Worm (Caenorhabditis elegans) whole organism, mixed stage, embryonic: Measurements from ENCODE around the gene sago-1.
A peak's percentile ranks its signal among the peaks of the same experiment; 100 is the strongest.

ENCODE experiments used
- M03D4.4 ChIP-seq: sonication (generic microtip); optimal IDR thresholded peaks from 2 replicates; lab custom pipeline; 2017; ENCODE audit warnings: mild to moderate bottlenecking, missing genetic modification characterization, missing compliant biosample characterization
- bed-3 ChIP-seq: fragments of 200-800 bp; sonication (Bioruptor generic); optimal IDR thresholded peaks from 3 replicates; lab custom pipeline; 2018; ENCODE audit warnings: mild to moderate bottlenecking, missing genetic modification characterization, moderate library complexity, missing compliant biosample characterization
- blmp-1 ChIP-seq: fragments of 150-350 bp; optimal IDR thresholded peaks from 2 replicates; lab custom pipeline; 2014; ENCODE audit warnings: missing biosample characterization, missing genetic modification characterization
- ceh-39 ChIP-seq: fragments of 150-350 bp; optimal IDR thresholded peaks from 2 replicates; lab custom pipeline; 2014; ENCODE audit warnings: missing biosample characterization, missing genetic modification characterization
- ceh-83 ChIP-seq: fragments of 200-800 bp; sonication (Bioruptor generic); optimal IDR thresholded peaks from 2 replicates; lab custom pipeline; 2018; ENCODE audit warnings: mild to moderate bottlenecking, missing genetic modification characterization, missing compliant biosample characterization
- cnd-1 ChIP-seq: fragments of 200-800 bp; sonication (Bioruptor generic); optimal IDR thresholded peaks from 2 replicates; lab custom pipeline; 2018; ENCODE audit warnings: mild to moderate bottlenecking, missing genetic modification characterization, missing compliant biosample characterization
- elt-1 ChIP-seq: sonication (generic microtip); optimal IDR thresholded peaks from 2 replicates; lab custom pipeline; 2017; ENCODE audit warnings: missing genetic modification characterization, mild to moderate bottlenecking, missing compliant biosample characterization, antibody characterized with exemption, moderate library complexity, borderline replicate concordance; ENCODE audit not compliant: insufficient read depth
- ham-2 ChIP-seq: fragments of 200-800 bp; sonication (Bioruptor generic); optimal IDR thresholded peaks from 2 replicates; lab custom pipeline; 2018; ENCODE audit warnings: mild to moderate bottlenecking, missing genetic modification characterization, missing compliant biosample characterization
- hlh-1 ChIP-seq: fragments of 150-350 bp; optimal IDR thresholded peaks from 2 replicates; lab custom pipeline; 2014; ENCODE audit warnings: missing biosample characterization, missing genetic modification reagents, missing genetic modification characterization
- lin-32 ChIP-seq: fragments of 200-800 bp; sonication (Bioruptor generic); optimal IDR thresholded peaks from 2 replicates; lab custom pipeline; 2018; ENCODE audit warnings: mild to moderate bottlenecking, missing genetic modification characterization, missing compliant biosample characterization
- lsy-2 ChIP-seq: fragments of 150-350 bp; optimal IDR thresholded peaks from 2 replicates; lab custom pipeline; 2014; ENCODE audit warnings: missing biosample characterization, missing genetic modification characterization
- mab-5 ChIP-seq: fragments of 150-350 bp; optimal IDR thresholded peaks from 2 replicates; lab custom pipeline; 2014; ENCODE audit warnings: missing biosample characterization, missing genetic modification characterization
- mls-2 ChIP-seq: sonication (generic microtip); optimal IDR thresholded peaks from 2 replicates; lab custom pipeline; 2016; ENCODE audit warnings: mild to moderate bottlenecking, missing genetic modification characterization, moderate library complexity, missing compliant biosample characterization
- nhr-12 ChIP-seq: fragments of 150-350 bp; optimal IDR thresholded peaks from 2 replicates; lab custom pipeline; 2014; ENCODE audit warnings: missing biosample characterization, missing genetic modification characterization
- nhr-2 ChIP-seq: fragments of 150-350 bp; optimal IDR thresholded peaks from 2 replicates; lab custom pipeline; 2014; ENCODE audit warnings: missing biosample characterization, missing genetic modification characterization
- nhr-237 ChIP-seq: fragments of 150-350 bp; optimal IDR thresholded peaks from 2 replicates; lab custom pipeline; 2014; ENCODE audit warnings: missing biosample characterization, missing genetic modification characterization
- nhr-28 ChIP-seq: fragments of 150-350 bp; optimal IDR thresholded peaks from 2 replicates; lab custom pipeline; 2014; ENCODE audit warnings: missing biosample characterization, missing genetic modification characterization
- nhr-76 ChIP-seq: sonication (generic microtip); optimal IDR thresholded peaks from 2 replicates; lab custom pipeline; 2017; ENCODE audit warnings: missing biosample characterization, missing genetic modification characterization
- pha-4 ChIP-seq: fragments of 150-350 bp; optimal IDR thresholded peaks from 2 replicates; lab custom pipeline; 2018; ENCODE audit warnings: missing biosample characterization, missing genetic modification reagents, missing genetic modification characterization
- snpc-4 ChIP-seq: fragments of 150-350 bp; optimal IDR thresholded peaks from 2 replicates; lab custom pipeline; 2014; ENCODE audit warnings: missing biosample characterization, missing genetic modification characterization
- sptf-1 ChIP-seq: sonication (generic microtip); optimal IDR thresholded peaks from 2 replicates; lab custom pipeline; 2017; ENCODE audit warnings: mild to moderate bottlenecking, missing genetic modification characterization, moderate library complexity, missing compliant biosample characterization
- tbx-8 ChIP-seq: fragments of 200-800 bp; sonication (Bioruptor generic); optimal IDR thresholded peaks from 2 replicates; lab custom pipeline; 2018; ENCODE audit warnings: mild to moderate bottlenecking, missing genetic modification characterization, moderate library complexity, missing compliant biosample characterization
- unc-120 ChIP-seq: sonication (generic microtip); optimal IDR thresholded peaks from 2 replicates; lab custom pipeline; 2017; ENCODE audit warnings: missing genetic modification characterization, missing compliant biosample characterization; ENCODE audit not compliant: poor library complexity, severe bottlenecking
- zip-8 ChIP-seq: fragments of 150-350 bp; optimal IDR thresholded peaks from 2 replicates; lab custom pipeline; 2014; ENCODE audit warnings: missing biosample characterization, missing genetic modification characterization
- ztf-11 ChIP-seq: fragments of 150-350 bp; optimal IDR thresholded peaks from 2 replicates; lab custom pipeline; 2014; ENCODE audit warnings: missing biosample characterization, missing genetic modification characterization

The sago-1 gene

DNA sequence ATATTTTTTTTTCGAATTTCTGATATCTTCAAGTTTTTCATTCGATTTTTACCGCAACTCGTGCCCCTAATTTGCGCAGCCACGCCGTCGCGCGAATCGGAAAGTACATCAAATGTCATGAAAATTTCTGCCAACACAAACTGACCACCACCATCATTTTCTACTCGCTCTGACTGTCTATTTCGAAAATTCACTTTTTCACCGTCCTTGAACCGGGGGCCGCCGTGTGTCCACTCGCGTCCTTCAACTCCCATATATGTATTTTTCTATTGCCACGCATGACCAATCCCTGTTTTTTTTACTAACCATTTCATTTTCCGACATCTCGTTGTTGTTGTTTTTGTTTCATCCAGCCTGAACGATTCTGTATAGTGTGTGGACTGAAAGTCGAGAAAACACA lies 46.0 kb downstream of the sago-1 start:
- TF ChIP-seq ztf-11 (tag; lab: Kevin White, UChicago), result no peak
- no peak for TF ChIP-seq elt-1 (tag; lab: Kevin White, UChicago)
- TF ChIP-seq mab-5 (tag; lab: Kevin White, UChicago), result no peak
- no peak for TF ChIP-seq nhr-12 (tag; lab: Kevin White, UChicago)
- no peak for TF ChIP-seq nhr-76 (tag; lab: Kevin White, UChicago)
- TF ChIP-seq ceh-83, result no peak
- TF ChIP-seq pha-4 (tag; lab: Kevin White, UChicago), result no peak
- TF ChIP-seq hlh-1, result no peak
- no peak for TF ChIP-seq nhr-2 (tag; lab: Kevin White, UChicago)
- TF ChIP-seq blmp-1 (tag; lab: Kevin White, UChicago), result no peak
- no peak for TF ChIP-seq lsy-2 (tag; lab: Kevin White, UChicago)
- no peak for TF ChIP-seq nhr-237 (tag; lab: Kevin White, UChicago)
- no peak for TF ChIP-seq mls-2 (tag; lab: Kevin White, UChicago)
- TF ChIP-seq unc-120, result no peak

DNA sequence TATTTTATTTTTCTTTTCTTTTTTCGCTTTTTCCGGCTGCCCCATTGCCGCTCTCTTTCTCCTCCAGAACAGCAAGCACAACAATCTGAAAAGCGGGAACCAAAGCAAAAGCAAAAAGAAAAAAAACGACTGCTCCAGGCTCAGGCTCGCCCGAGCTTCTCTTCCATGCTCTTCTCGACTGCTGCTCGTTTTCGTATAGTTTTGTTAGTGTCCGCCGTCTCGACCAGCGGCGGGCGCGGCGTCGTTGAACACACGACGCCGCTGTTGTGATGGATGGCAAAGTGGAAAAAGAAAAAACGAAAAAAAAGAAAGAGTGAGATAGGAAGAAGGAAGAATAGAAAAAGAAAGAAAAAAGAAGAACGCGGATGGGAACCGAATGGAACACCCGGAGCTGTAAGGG lies 46.5 kb downstream of the sago-1 start:
- TF ChIP-seq ceh-39 (no peak), lin-32 (no peak), tbx-8 (GFP tag; lab: Kevin White, UChicago) (no peak), ham-2 (GFP tag; lab: Kevin White, UChicago) (no peak), snpc-4 (tag; lab: Kevin White, UChicago) (no peak), M03D4.4 (no peak), ceh-83 (no peak), mab-5 (tag; lab: Kevin White, UChicago) (no peak)

DNA sequence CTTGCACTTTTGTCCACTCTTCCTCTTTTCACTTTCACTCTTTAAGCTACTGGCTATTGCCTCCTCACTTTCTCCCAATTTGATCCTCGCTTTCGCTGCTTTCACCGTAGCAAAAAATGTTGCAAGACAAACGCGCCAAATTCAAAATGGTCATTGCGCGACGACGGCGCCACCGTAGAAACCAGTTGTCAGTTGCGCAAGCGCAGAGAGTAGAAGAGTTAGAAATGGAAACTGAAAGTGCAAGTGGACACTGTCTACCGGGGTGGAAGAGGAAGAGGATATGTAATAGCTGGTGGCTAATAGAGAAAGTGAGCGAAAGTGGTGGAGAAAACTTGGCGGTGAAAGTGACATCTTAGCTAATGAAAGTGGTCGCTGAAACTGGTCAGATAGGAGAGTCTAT lies 47.6 kb downstream of the sago-1 start:
- TF ChIP-seq zip-8 (tag; lab: Kevin White, UChicago) (no peak), pha-4 (tag; lab: Kevin White, UChicago) (no peak), ceh-83 (no peak), blmp-1 (tag; lab: Kevin White, UChicago) (peak; percentile 95)

DNA sequence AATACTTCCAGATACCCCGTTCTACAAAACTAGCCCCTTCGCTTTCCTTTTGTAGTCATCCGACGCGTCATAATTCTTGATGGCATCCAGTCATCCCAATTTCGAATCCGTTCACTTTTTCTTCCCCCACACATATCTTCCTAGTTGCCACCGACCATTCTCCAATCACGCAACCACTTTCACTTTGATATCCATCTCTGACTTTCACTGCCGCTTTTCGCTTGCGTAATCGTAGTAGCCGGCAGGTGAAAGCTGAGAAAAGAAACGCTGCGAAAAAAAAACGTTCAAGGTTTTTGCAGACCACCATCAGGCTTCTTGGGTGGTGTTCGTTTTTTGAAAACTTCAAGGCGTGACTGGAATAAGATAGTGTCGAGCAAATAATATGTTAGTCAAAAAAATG lies 48.8 kb downstream of the sago-1 start:
- TF ChIP-seq bed-3 (GFP tag; lab: Kevin White, UChicago) (no peak), ztf-11 (tag; lab: Kevin White, UChicago) (no peak), blmp-1 (tag; lab: Kevin White, UChicago) (peak; percentile 98), M03D4.4 (no peak), cnd-1 (tag; lab: Kevin White, UChicago) (no peak), ham-2 (GFP tag; lab: Kevin White, UChicago) (peak; percentile 84)

DNA sequence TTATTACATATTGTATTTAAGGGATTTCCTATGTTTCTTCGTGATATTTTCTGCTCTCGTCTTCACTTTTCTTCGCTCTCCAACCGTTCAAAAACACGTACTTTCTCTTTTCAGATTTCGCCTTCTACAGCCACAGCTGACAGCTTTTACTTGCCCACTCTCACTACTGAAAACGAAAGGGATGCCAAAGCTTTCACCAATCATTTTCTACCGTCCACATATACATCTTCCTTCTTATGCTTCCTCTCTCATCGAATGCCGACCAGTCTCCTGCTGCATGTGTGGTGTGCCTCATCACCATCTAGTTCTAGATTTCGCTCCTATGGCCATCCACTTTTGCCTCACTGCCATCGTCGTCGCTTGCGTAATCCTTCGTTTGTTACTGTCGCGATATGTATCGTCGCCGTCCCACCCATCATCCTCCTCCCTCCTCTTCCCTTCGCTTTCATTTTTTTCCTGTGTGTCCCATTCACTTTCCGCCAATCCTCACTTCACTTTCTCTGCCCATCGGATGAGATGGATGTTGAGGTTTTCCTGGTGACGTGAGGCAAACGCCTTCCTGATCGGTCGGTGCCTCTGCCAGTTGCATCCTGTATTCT lies 49.7 kb downstream of the sago-1 start:
- TF ChIP-seq blmp-1 (tag; lab: Kevin White, UChicago) (peak; percentile 77), ztf-11 (tag; lab: Kevin White, UChicago) (no peak)
- TF ChIP-seq, all 35 proteins: peak for 1

DNA sequence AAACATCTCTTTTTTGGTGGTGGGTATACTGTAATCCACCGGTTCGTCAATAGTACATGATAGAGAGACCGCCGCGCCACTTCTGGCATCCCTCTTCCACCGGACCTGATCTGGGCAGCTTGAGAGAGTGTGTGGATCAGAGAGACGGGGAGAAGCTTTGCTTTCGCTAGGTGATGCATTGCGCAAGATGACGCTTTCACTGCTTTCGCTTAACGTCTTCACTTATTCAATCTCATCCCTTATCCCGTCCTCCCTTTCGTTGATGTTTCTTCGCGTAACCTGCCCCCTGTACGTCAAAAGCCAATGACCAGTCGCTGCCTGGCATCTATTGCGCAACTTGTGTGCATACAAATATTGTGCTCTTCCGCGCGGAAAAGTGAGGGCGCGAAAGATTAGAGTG lies 50.6 kb downstream of the sago-1 start:
- TF ChIP-seq bed-3 (GFP tag; lab: Kevin White, UChicago), result no peak
- TF ChIP-seq sptf-1, result peak; percentile 1
- peak; percentile 99 for TF ChIP-seq blmp-1 (tag; lab: Kevin White, UChicago)
- peak; percentile 65 for TF ChIP-seq elt-1 (tag; lab: Kevin White, UChicago)
- TF ChIP-seq ham-2 (GFP tag; lab: Kevin White, UChicago), result peak; percentile 85

DNA sequence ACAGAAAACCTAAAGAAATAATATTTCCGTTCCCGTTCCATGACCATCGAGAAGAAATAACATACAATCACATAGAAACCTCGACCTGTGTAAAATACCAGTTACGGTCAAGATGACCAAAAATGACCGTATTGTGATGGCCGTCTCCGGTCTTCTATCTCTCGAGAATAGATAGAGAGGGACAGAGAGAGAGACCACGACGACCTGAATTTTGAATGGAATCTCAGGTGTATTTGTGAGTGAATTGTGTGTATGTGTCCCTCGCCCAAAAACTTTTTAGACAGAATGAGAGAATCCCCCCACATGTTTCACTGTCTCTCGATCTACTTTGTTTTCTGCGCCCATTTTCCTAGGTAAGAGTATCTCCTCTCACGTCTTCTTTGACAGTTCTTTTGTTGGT lies 51.2 kb downstream of the sago-1 start:
- TF ChIP-seq hlh-1, result no peak
- no peak for TF ChIP-seq M03D4.4
- no peak for TF ChIP-seq pha-4 (tag; lab: Kevin White, UChicago)
- TF ChIP-seq nhr-237 (tag; lab: Kevin White, UChicago), result no peak
- TF ChIP-seq nhr-28 (tag; lab: Kevin White, UChicago), result no peak
- no peak for TF ChIP-seq blmp-1 (tag; lab: Kevin White, UChicago)
- no peak for TF ChIP-seq unc-120
- no peak for TF ChIP-seq mab-5 (tag; lab: Kevin White, UChicago)
- no peak for TF ChIP-seq lin-32
- TF ChIP-seq nhr-2 (tag; lab: Kevin White, UChicago), result no peak
